Fruit fly (Drosophila melanogaster) whole organism, embryonic: ENCODE results near the gene CtsF.

Experiments
- Ada2b ChIP-seq: fragments of 200-800 bp; sonication (Bioruptor generic); IDR thresholded peaks from 2 replicates; pipeline ENCODE4 v1.3.6; 2022; ENCODE audit warnings: missing biosample characterization, missing genetic modification characterization
- Adf1 ChIP-seq: fragments of 200-800 bp; sonication (Bioruptor generic); IDR thresholded peaks from 2 replicates; pipeline ENCODE4 v1.3.6; 2022; ENCODE audit warnings: missing biosample characterization, missing genetic modification characterization
- B-H2 ChIP-seq: fragments of 200-800 bp; sonication (Bioruptor generic); optimal IDR thresholded peaks from 2 replicates; lab custom pipeline; 2018; ENCODE audit warnings: missing biosample characterization, mild to moderate bottlenecking, missing genetic modification characterization
- CG10209 ChIP-seq: fragments of 200-800 bp; sonication (Bioruptor generic); optimal IDR thresholded peaks from 3 replicates; lab custom pipeline; 2017; ENCODE audit warnings: missing biosample characterization, mild to moderate bottlenecking, missing genetic modification characterization, missing genetic modification reagents
- CG1024 ChIP-seq: fragments of 200-800 bp; sonication (Bioruptor generic); IDR thresholded peaks from 2 replicates; pipeline ENCODE4 v1.3.6; 2022; ENCODE audit warnings: missing biosample characterization, missing genetic modification characterization
- CG10321 ChIP-seq: fragments of 200-800 bp; sonication (Bioruptor generic); IDR thresholded peaks from 2 replicates; pipeline ENCODE4 v1.3.6; 2022; ENCODE audit warnings: missing biosample characterization, missing genetic modification characterization
- CG11696 ChIP-seq: fragments of 200-800 bp; sonication (Bioruptor generic); IDR thresholded peaks from 2 replicates; pipeline ENCODE4 v1.3.6; 2022; ENCODE audit warnings: missing biosample characterization, missing genetic modification characterization
- CG15269 ChIP-seq: fragments of 200-800 bp; sonication (Bioruptor generic); optimal IDR thresholded peaks from 2 replicates; lab custom pipeline; 2018; ENCODE audit warnings: missing biosample characterization, mild to moderate bottlenecking, missing genetic modification characterization, moderate library complexity
- CG1602 ChIP-seq: fragments of 200-800 bp; sonication (Bioruptor generic); optimal IDR thresholded peaks from 3 replicates; lab custom pipeline; 2016; ENCODE audit warnings: missing biosample characterization, missing genetic modification characterization
- CG17385 ChIP-seq: fragments of 200-800 bp; sonication (Bioruptor generic); optimal IDR thresholded peaks from 3 replicates; lab custom pipeline; 2018; ENCODE audit warnings: missing biosample characterization, mild to moderate bottlenecking, missing genetic modification characterization
- CG17612 ChIP-seq: fragments of 200-800 bp; sonication (Bioruptor generic); IDR thresholded peaks from 2 replicates; pipeline ENCODE4 v1.3.6; 2022; ENCODE audit warnings: missing biosample characterization, missing genetic modification characterization
- CG1792 ChIP-seq: fragments of 200-800 bp; sonication (Bioruptor generic); optimal IDR thresholded peaks from 2 replicates; lab custom pipeline; 2016; ENCODE audit warnings: missing biosample characterization, missing genetic modification characterization
- CG1832 ChIP-seq: fragments of 200-800 bp; sonication (Bioruptor generic); optimal IDR thresholded peaks from 2 replicates; lab custom pipeline; 2017; ENCODE audit warnings: missing biosample characterization, mild to moderate bottlenecking, missing genetic modification characterization, inconsistent platforms
- CG3281 ChIP-seq: fragments of 200-800 bp; sonication (Bioruptor generic); optimal IDR thresholded peaks from 3 replicates; lab custom pipeline; 2017; ENCODE audit warnings: missing biosample characterization, mild to moderate bottlenecking, missing genetic modification characterization
- CG4404 ChIP-seq: fragments of 200-800 bp; sonication (Bioruptor generic); IDR thresholded peaks from 2 replicates; pipeline ENCODE4 v1.3.6; 2022; ENCODE audit warnings: missing biosample characterization, missing genetic modification characterization
- CG6854 ChIP-seq: fragments of 200-800 bp; sonication (Bioruptor generic); optimal IDR thresholded peaks from 3 replicates; lab custom pipeline; 2017; ENCODE audit warnings: missing biosample characterization, mild to moderate bottlenecking, missing genetic modification characterization
- CG7556 ChIP-seq: fragments of 200-800 bp; sonication (Bioruptor generic); optimal IDR thresholded peaks from 2 replicates; lab custom pipeline; 2017; ENCODE audit warnings: missing biosample characterization, mild to moderate bottlenecking, missing genetic modification characterization
- CG9727 ChIP-seq: fragments of 200-800 bp; sonication (Bioruptor generic); optimal IDR thresholded peaks from 3 replicates; lab custom pipeline; 2017; ENCODE audit warnings: missing biosample characterization, mild to moderate bottlenecking, missing genetic modification characterization
- Dad ChIP-seq: fragments of 200-800 bp; sonication (Bioruptor generic); optimal IDR thresholded peaks from 3 replicates; lab custom pipeline; 2016; ENCODE audit warnings: missing biosample characterization, missing genetic modification characterization
- Drgx ChIP-seq: fragments of 200-800 bp; sonication (Bioruptor generic); IDR thresholded peaks from 2 replicates; pipeline ENCODE4 v1.3.6; 2022; ENCODE audit warnings: missing biosample characterization, missing genetic modification characterization
- ERR ChIP-seq: fragments of 200-800 bp; sonication (Bioruptor generic); optimal IDR thresholded peaks from 2 replicates; lab custom pipeline; 2016; ENCODE audit warnings: missing biosample characterization, missing genetic modification characterization
- Ets97D ChIP-seq: fragments of 200-800 bp; sonication (Bioruptor generic); optimal IDR thresholded peaks from 3 replicates; lab custom pipeline; 2016; ENCODE audit warnings: missing biosample characterization, missing genetic modification characterization
- HHEX ChIP-seq: fragments of 200-800 bp; sonication (Bioruptor generic); optimal IDR thresholded peaks from 3 replicates; lab custom pipeline; 2017; ENCODE audit warnings: missing biosample characterization, mild to moderate bottlenecking, missing genetic modification characterization, missing genetic modification reagents
- HmgD ChIP-seq: fragments of 200-800 bp; sonication (Bioruptor generic); optimal IDR thresholded peaks from 3 replicates; lab custom pipeline; 2016; ENCODE audit warnings: missing biosample characterization, missing genetic modification characterization
- Sin3A ChIP-seq: fragments of >200 bp; optimal IDR thresholded peaks from 2 replicates; lab custom pipeline; 2018
- Sox100B ChIP-seq: fragments of 200-800 bp; sonication (Bioruptor generic); optimal IDR thresholded peaks from 3 replicates; lab custom pipeline; 2018; ENCODE audit warnings: missing biosample characterization, mild to moderate bottlenecking, missing genetic modification characterization
- Sox102F ChIP-seq: fragments of 200-800 bp; sonication (Bioruptor generic); optimal IDR thresholded peaks from 2 replicates; lab custom pipeline; 2018; ENCODE audit warnings: missing biosample characterization, mild to moderate bottlenecking, missing genetic modification characterization, moderate library complexity
- Sry-δ ChIP-seq: fragments of 200-800 bp; sonication (Bioruptor generic); optimal IDR thresholded peaks from 2 replicates; lab custom pipeline; 2016; ENCODE audit warnings: missing biosample characterization, missing genetic modification characterization
- Xrp1 ChIP-seq: fragments of 200-800 bp; sonication (Bioruptor generic); IDR thresholded peaks from 2 replicates; pipeline ENCODE4 v1.3.6; 2022; ENCODE audit warnings: missing biosample characterization, missing genetic modification characterization
- ab ChIP-seq: fragments of 200-800 bp; sonication (Bioruptor generic); optimal IDR thresholded peaks from 2 replicates; lab custom pipeline; 2016; ENCODE audit warnings: missing biosample characterization, missing genetic modification characterization
- abd-A ChIP-seq: fragments of 200-800 bp; sonication (Bioruptor generic); optimal IDR thresholded peaks from 3 replicates; lab custom pipeline; 2019; ENCODE audit warnings: missing biosample characterization, mild to moderate bottlenecking, missing genetic modification characterization, moderate library complexity
- al ChIP-seq: fragments of 200-800 bp; sonication (Bioruptor generic); IDR thresholded peaks from 2 replicates; pipeline ENCODE4 v1.3.6; 2022; ENCODE audit warnings: missing biosample characterization, missing genetic modification characterization
- ap ChIP-seq: fragments of 200-800 bp; sonication (Bioruptor generic); IDR thresholded peaks from 2 replicates; pipeline ENCODE4 v1.3.6; 2022; ENCODE audit warnings: missing biosample characterization, missing genetic modification characterization
- bowl ChIP-seq: fragments of 200-800 bp; sonication (Bioruptor generic); IDR thresholded peaks from 2 replicates; pipeline ENCODE4 v1.3.6; 2022; ENCODE audit warnings: missing biosample characterization, missing genetic modification characterization
- bsh ChIP-seq, 2 experiments: fragments of 200-800 bp; sonication (Bioruptor generic); optimal IDR thresholded peaks; 2 replicates each; lab custom pipeline; 2017 to 2018; ENCODE audit warnings: mild to moderate bottlenecking in 2 of 2, missing biosample characterization in 2 of 2, missing genetic modification characterization in 2 of 2, moderate library complexity in 1 of 2
- crol ChIP-seq: fragments of 200-800 bp; sonication (Bioruptor generic); IDR thresholded peaks from 2 replicates; pipeline ENCODE4 v1.3.6; 2022; ENCODE audit warnings: missing biosample characterization, missing genetic modification characterization
- dmrt11E ChIP-seq: fragments of 200-800 bp; sonication (Bioruptor generic); optimal IDR thresholded peaks from 3 replicates; lab custom pipeline; 2018; ENCODE audit warnings: missing biosample characterization, mild to moderate bottlenecking, missing genetic modification characterization, moderate library complexity
- dysf ChIP-seq: fragments of 200-800 bp; sonication (Bioruptor generic); IDR thresholded peaks from 3 replicates; pipeline ENCODE4 v1.3.6; 2022; ENCODE audit warnings: missing biosample characterization, missing genetic modification characterization
- fru ChIP-seq: fragments of >200 bp; optimal IDR thresholded peaks from 2 replicates; lab custom pipeline; 2017
- gcm ChIP-seq: fragments of 200-800 bp; sonication (Bioruptor generic); optimal IDR thresholded peaks from 2 replicates; lab custom pipeline; 2019; ENCODE audit warnings: missing biosample characterization, mild to moderate bottlenecking, missing genetic modification characterization, moderate library complexity
- grau ChIP-seq: fragments of 200-800 bp; optimal IDR thresholded peaks from 3 replicates; lab custom pipeline; 2019; ENCODE audit warnings: missing biosample characterization, mild to moderate bottlenecking, missing genetic modification characterization, moderate library complexity
- gro ChIP-seq: fragments of 200-800 bp; sonication (Bioruptor generic); optimal IDR thresholded peaks from 2 replicates; lab custom pipeline; 2016; ENCODE audit warnings: missing biosample characterization, missing genetic modification characterization
- gsb-n ChIP-seq: fragments of 200-800 bp; sonication (Bioruptor generic); optimal IDR thresholded peaks from 3 replicates; lab custom pipeline; 2018; ENCODE audit warnings: missing biosample characterization, mild to moderate bottlenecking, missing genetic modification characterization
- gt ChIP-seq: fragments of 200-800 bp; sonication (Bioruptor generic); IDR thresholded peaks from 2 replicates; pipeline ENCODE4 v1.3.6; 2022; ENCODE audit warnings: missing biosample characterization, missing genetic modification characterization
- hth ChIP-seq: fragments of >200 bp; optimal IDR thresholded peaks from 2 replicates; lab custom pipeline; 2017; ENCODE audit warnings: inconsistent platforms
- ken ChIP-seq: fragments of 200-800 bp; sonication (Bioruptor generic); IDR thresholded peaks from 3 replicates; pipeline ENCODE4 v1.3.6; 2022; ENCODE audit warnings: missing biosample characterization, missing genetic modification characterization
- pnt ChIP-seq: fragments of 200-800 bp; sonication (Bioruptor generic); optimal IDR thresholded peaks from 3 replicates; lab custom pipeline; 2016; ENCODE audit warnings: missing biosample characterization, missing genetic modification characterization
- pros ChIP-seq: fragments of 200-800 bp; sonication (Bioruptor generic); optimal IDR thresholded peaks from 3 replicates; lab custom pipeline; 2019; ENCODE audit warnings: missing biosample characterization, mild to moderate bottlenecking, missing genetic modification characterization, moderate library complexity
- toy ChIP-seq: fragments of 200-800 bp; sonication (Bioruptor generic); IDR thresholded peaks from 2 replicates; pipeline ENCODE4 v1.3.6; 2022; ENCODE audit warnings: missing biosample characterization, missing genetic modification characterization
- ttk ChIP-seq: fragments of 200-800 bp; sonication (Bioruptor generic); IDR thresholded peaks from 2 replicates; pipeline ENCODE4 v2.1.2; 2022; ENCODE audit warnings: missing biosample characterization, missing genetic modification characterization
- usp ChIP-seq: fragments of >200 bp; optimal IDR thresholded peaks from 2 replicates; lab custom pipeline; 2017; ENCODE audit warnings: missing biosample characterization, missing genetic modification characterization
- zf30C ChIP-seq: fragments of 200-800 bp; sonication (Bioruptor generic); optimal IDR thresholded peaks from 3 replicates; lab custom pipeline; 2018; ENCODE audit warnings: missing biosample characterization, mild to moderate bottlenecking, missing genetic modification characterization
- zfh2 ChIP-seq: fragments of 200-800 bp; sonication (Bioruptor generic); optimal IDR thresholded peaks from 2 replicates; lab custom pipeline; 2016; ENCODE audit warnings: missing biosample characterization, missing genetic modification characterization

CtsF gene

DNA sequence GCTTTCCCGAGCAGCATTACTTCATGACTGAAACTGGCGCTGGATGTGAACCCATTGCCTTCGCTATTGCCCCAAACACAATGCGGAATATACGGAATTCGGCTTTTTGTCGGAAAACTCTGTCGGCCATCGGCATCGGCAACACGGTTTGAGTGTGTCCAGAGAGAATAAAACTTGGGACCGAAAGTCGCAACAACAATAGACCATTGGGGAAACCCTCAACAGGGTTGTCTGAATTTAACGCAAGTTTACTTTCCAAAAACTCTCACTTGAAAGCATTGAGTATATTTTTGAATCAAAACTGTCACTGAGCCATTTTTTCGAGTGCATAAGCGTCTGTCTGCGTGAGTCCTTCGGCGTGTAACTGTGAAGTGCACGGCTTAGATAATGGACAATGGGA, 53.2 kb downstream of the CtsF start (continued):
- peak; percentile 57 for TF ChIP-seq CG10209 (GFP tag; lab: Kevin White, UChicago)
- TF ChIP-seq gcm (GFP tag; lab: Kevin White, UChicago): no peak
- TF ChIP-seq usp (GFP tag; lab: Kevin White, UChicago): no peak
- TF ChIP-seq ab (GFP tag; lab: Kevin White, UChicago): no peak
- peak; percentile 49 for TF ChIP-seq Xrp1 (GFP tag; lab: Robert Waterston, UW)
- TF ChIP-seq CG11696 (GFP tag; lab: Robert Waterston, UW): 0 out of 2 replicates have a peak, but pooled peaks have one; percentile 25
- peak; percentile 12 for TF ChIP-seq Sry-δ (GFP tag; lab: Kevin White, UChicago)
- peak; percentile 41 for TF ChIP-seq pnt (GFP tag; lab: Kevin White, UChicago)
- TF ChIP-seq CG7556 (GFP tag; lab: Kevin White, UChicago): peak; percentile 80
- TF ChIP-seq CG17612 (GFP tag; lab: Robert Waterston, UW): no peak
- TF ChIP-seq al (GFP tag; lab: Robert Waterston, UW): peak; percentile 31; the same call in 1 of the 2 replicates
- TF ChIP-seq toy (GFP tag; lab: Robert Waterston, UW): no peak
- TF ChIP-seq CG4404 (GFP tag; lab: Robert Waterston, UW): no peak
- TF ChIP-seq hth (lab: Kevin White, UChicago): no peak
- TF ChIP-seq dysf (GFP tag; lab: Robert Waterston, UW): peak; percentile 80
- peak; percentile 42 for TF ChIP-seq Sox102F (GFP tag; lab: Kevin White, UChicago)
- TF ChIP-seq B-H2: peak; percentile 26
- TF ChIP-seq ken (GFP tag; lab: Robert Waterston, UW): no peak
- no peak for TF ChIP-seq gt
- TF ChIP-seq CG17385 (GFP tag; lab: Kevin White, UChicago): peak; percentile 63
- no peak for TF ChIP-seq Sin3A
- no peak for TF ChIP-seq gsb-n (tag; lab: Kevin White, UChicago)
- 0 out of 2 replicates have a peak, but pooled peaks have one; percentile 30 for TF ChIP-seq ttk
- peak; percentile 67 for TF ChIP-seq CG15269 (tag; lab: Kevin White, UChicago)
- TF ChIP-seq dmrt11E (tag; lab: Kevin White, UChicago): no peak
- TF ChIP-seq CG1602 (GFP tag; lab: Kevin White, UChicago): no peak
- no peak for TF ChIP-seq pros
- peak; percentile 65 for TF ChIP-seq zfh2 (GFP tag; lab: Kevin White, UChicago)
- TF ChIP-seq bowl (GFP tag; lab: Robert Waterston, UW): no peak
- peak; percentile 62; the same call in 1 of the 2 replicates for TF ChIP-seq Ada2b (GFP tag; lab: Robert Waterston, UW)
- peak; percentile 65 for TF ChIP-seq grau
- TF ChIP-seq CG1024: no peak
- peak; percentile 48 for TF ChIP-seq HHEX (GFP tag; lab: Kevin White, UChicago)
- peak; percentile 37 for TF ChIP-seq CG9727 (GFP tag; lab: Kevin White, UChicago)
- TF ChIP-seq Ets97D (GFP tag; lab: Kevin White, UChicago): no peak
- no peak for TF ChIP-seq bsh (GFP tag; optimal IDR thresholded peaks at IDR 0.05; lab: Kevin White, UChicago)
- TF ChIP-seq gro (GFP tag; lab: Kevin White, UChicago): peak; percentile 74
- TF ChIP-seq ap (GFP tag; lab: Robert Waterston, UW): 0 out of 2 replicates have a peak, but pooled peaks have one; percentile 11
- TF ChIP-seq CG1832 (GFP tag; lab: Kevin White, UChicago): no peak
- no peak for TF ChIP-seq crol (GFP tag; lab: Robert Waterston, UW)
- TF ChIP-seq CG1792 (GFP tag; lab: Kevin White, UChicago): peak; percentile 12
- no peak for TF ChIP-seq Sox100B
- TF ChIP-seq zf30C (GFP tag; lab: Kevin White, UChicago): peak; percentile 51
- peak; percentile 77 for TF ChIP-seq abd-A (tag; lab: Kevin White, UChicago)
- TF ChIP-seq Dad (GFP tag; lab: Kevin White, UChicago): peak; percentile 6
- no peak for TF ChIP-seq fru (lab: Kevin White, UChicago)
- TF ChIP-seq CG3281 (GFP tag; lab: Kevin White, UChicago): peak; percentile 67
- peak; percentile 40 for TF ChIP-seq HmgD
- peak; percentile 42; the same call in 1 of the 2 replicates for TF ChIP-seq Adf1 (GFP tag; lab: Robert Waterston, UW)
- TF ChIP-seq CG10321 (GFP tag; lab: Robert Waterston, UW): no peak
- peak; percentile 40 for TF ChIP-seq CG6854 (GFP tag; lab: Kevin White, UChicago)
- TF ChIP-seq ERR (GFP tag; lab: Kevin White, UChicago): peak; percentile 33
- TF ChIP-seq Drgx (GFP tag; lab: Robert Waterston, UW): peak; percentile 48; the same call in 1 of the 2 replicates
